Fruit fly (Drosophila melanogaster) S2 (cell line): ENCODE results near the gene Ktch.

Experiments
- CG8478 ChIP-seq: fragments of >200 bp; optimal IDR thresholded peaks from 2 replicates; lab custom pipeline; 2018
- CTCF ChIP-seq, 2 experiments: fragments of >200 bp; optimal IDR thresholded peaks; 2 replicates each; lab custom pipeline; 2018

DNA sequence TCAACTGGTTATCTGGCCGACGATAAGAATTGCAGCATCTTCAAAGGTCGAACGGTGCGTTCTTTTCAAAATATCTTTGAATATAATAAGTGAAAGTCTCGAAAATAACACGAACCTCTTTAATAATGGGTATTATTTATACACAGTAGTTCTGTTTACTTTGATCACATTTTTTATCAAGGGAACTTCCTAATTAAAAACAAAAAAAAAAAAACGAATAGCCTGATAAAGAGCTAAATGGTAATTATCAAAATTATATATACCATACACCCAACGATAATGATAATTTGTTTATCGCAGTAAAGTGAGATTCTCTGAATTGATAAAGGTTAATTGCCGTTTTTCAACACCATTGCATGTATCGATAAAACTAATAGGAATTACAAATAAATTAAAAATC lies at the start of gene Ktch:
- TF ChIP-seq CTCF (optimal IDR thresholded peaks at IDR 0.05; lab: Kevin White, UChicago) (no peak), CG8478 (lab: Kevin White, UChicago) (no peak)
